Worm (Caenorhabditis elegans) whole organism, late embryonic: ENCODE measurements around the gene rib-2.

Experiments used
- C08G9.2 ChIP-seq: sonication (generic microtip); optimal IDR thresholded peaks from 2 replicates; lab custom pipeline; 2016; ENCODE audit warnings: mild to moderate bottlenecking, missing genetic modification characterization, moderate library complexity, missing compliant biosample characterization
- C38D4.7 ChIP-seq: fragments of 200-800 bp; sonication (Bioruptor generic); optimal IDR thresholded peaks from 2 replicates; lab custom pipeline; 2018; ENCODE audit warnings: mild to moderate bottlenecking, missing genetic modification characterization, moderate library complexity, missing compliant biosample characterization
- K02D7.2 ChIP-seq: sonication (generic microtip); optimal IDR thresholded peaks from 2 replicates; lab custom pipeline; 2017; ENCODE audit warnings: mild to moderate bottlenecking, missing genetic modification characterization, missing compliant biosample characterization
- K09A11.1 ChIP-seq: sonication (generic microtip); optimal IDR thresholded peaks from 2 replicates; lab custom pipeline; 2017; ENCODE audit warnings: antibody characterized with exemption, mild to moderate bottlenecking, missing genetic modification characterization, missing compliant biosample characterization; ENCODE audit not compliant: insufficient read depth
- T23F11.4 ChIP-seq: fragments of 200-800 bp; sonication (Bioruptor generic); optimal IDR thresholded peaks from 2 replicates; lab custom pipeline; 2018; ENCODE audit warnings: mild to moderate bottlenecking, missing genetic modification characterization, missing compliant biosample characterization
- ama-1 ChIP-seq: fragments of 150-350 bp; optimal IDR thresholded peaks from 2 replicates; lab custom pipeline; 2014
- ceh-14 ChIP-seq: sonication (generic microtip); optimal IDR thresholded peaks from 2 replicates; lab custom pipeline; 2016; ENCODE audit warnings: missing genotype, missing genetic modification characterization, missing compliant biosample characterization
- ceh-18 ChIP-seq: sonication (generic microtip); optimal IDR thresholded peaks from 2 replicates; lab custom pipeline; 2016; ENCODE audit warnings: missing genetic modification characterization, missing compliant biosample characterization
- ceh-2 ChIP-seq: sonication (generic microtip); optimal IDR thresholded peaks from 2 replicates; lab custom pipeline; 2016; ENCODE audit warnings: missing genotype, missing genetic modification characterization, missing compliant biosample characterization
- ceh-31 ChIP-seq: sonication (generic microtip); optimal IDR thresholded peaks from 2 replicates; lab custom pipeline; 2016; ENCODE audit warnings: missing genetic modification characterization, missing compliant biosample characterization
- ceh-34 ChIP-seq: sonication (generic microtip); optimal IDR thresholded peaks from 2 replicates; lab custom pipeline; 2016; ENCODE audit warnings: mild to moderate bottlenecking, missing genetic modification characterization, missing compliant biosample characterization
- ceh-45 ChIP-seq: fragments of 200-800 bp; sonication (Bioruptor generic); IDR thresholded peaks from 2 replicates; pipeline ENCODE4 v1.3.6; 2022; ENCODE audit warnings: missing genetic modification reagents, missing genetic modification characterization, missing compliant biosample characterization
- ceh-48 ChIP-seq: sonication (generic microtip); optimal IDR thresholded peaks from 2 replicates; lab custom pipeline; 2016; ENCODE audit warnings: missing genetic modification characterization, inconsistent platforms, missing compliant biosample characterization
- ceh-6 ChIP-seq: fragments of 200-800 bp; sonication (Bioruptor generic); optimal IDR thresholded peaks from 2 replicates; lab custom pipeline; 2018; ENCODE audit warnings: mild to moderate bottlenecking, missing genetic modification characterization, missing compliant biosample characterization
- ceh-9 ChIP-seq: sonication (generic microtip); optimal IDR thresholded peaks from 2 replicates; lab custom pipeline; 2016; ENCODE audit warnings: mild to moderate bottlenecking, missing genetic modification characterization, inconsistent platforms, missing compliant biosample characterization
- che-1 ChIP-seq: sonication (generic microtip); optimal IDR thresholded peaks from 2 replicates; lab custom pipeline; 2016; ENCODE audit warnings: mild to moderate bottlenecking, missing genetic modification characterization, missing compliant biosample characterization
- dve-1 ChIP-seq: sonication (generic microtip); optimal IDR thresholded peaks from 2 replicates; lab custom pipeline; 2017; ENCODE audit warnings: antibody characterized with exemption, mild to moderate bottlenecking, missing genetic modification characterization, missing compliant biosample characterization
- elt-2 ChIP-seq: sonication (generic microtip); optimal IDR thresholded peaks from 2 replicates; lab custom pipeline; 2016; ENCODE audit warnings: missing genetic modification reagents, missing genetic modification characterization, missing compliant biosample characterization
- eyg-1 ChIP-seq: sonication (generic microtip); optimal IDR thresholded peaks from 2 replicates; lab custom pipeline; 2016; ENCODE audit warnings: missing genotype, missing genetic modification characterization, missing compliant biosample characterization
- fkh-10 ChIP-seq: fragments of 150-350 bp; optimal IDR thresholded peaks from 2 replicates; lab custom pipeline; 2014; ENCODE audit warnings: missing biosample characterization, missing genetic modification reagents, missing genetic modification characterization
- fkh-6 ChIP-seq: sonication (generic microtip); optimal IDR thresholded peaks from 2 replicates; lab custom pipeline; 2016; ENCODE audit warnings: missing genetic modification characterization, missing compliant biosample characterization
- gmeb-2 ChIP-seq: sonication (generic microtip); optimal IDR thresholded peaks from 2 replicates; lab custom pipeline; 2016; ENCODE audit warnings: missing genetic modification characterization, inconsistent platforms, missing compliant biosample characterization
- hlh-13 ChIP-seq: fragments of 200-800 bp; sonication (Bioruptor generic); optimal IDR thresholded peaks from 2 replicates; lab custom pipeline; 2018; ENCODE audit warnings: mild to moderate bottlenecking, missing genetic modification characterization, missing compliant biosample characterization
- hlh-15 ChIP-seq: sonication (generic microtip); optimal IDR thresholded peaks from 2 replicates; lab custom pipeline; 2016; ENCODE audit warnings: missing genetic modification characterization, missing compliant biosample characterization
- hlh-30 ChIP-seq: sonication (generic microtip); optimal IDR thresholded peaks from 2 replicates; lab custom pipeline; 2017; ENCODE audit warnings: antibody characterized with exemption, missing genetic modification characterization, missing compliant biosample characterization; ENCODE audit not compliant: insufficient read depth
- hlh-6 ChIP-seq: sonication (generic microtip); optimal IDR thresholded peaks from 2 replicates; lab custom pipeline; 2016; ENCODE audit warnings: missing genotype, missing genetic modification characterization, missing compliant biosample characterization
- hlh-8 ChIP-seq: sonication (generic microtip); optimal IDR thresholded peaks from 2 replicates; lab custom pipeline; 2016; ENCODE audit warnings: missing genotype, missing genetic modification characterization, missing compliant biosample characterization
- lim-6 ChIP-seq: sonication (generic microtip); optimal IDR thresholded peaks from 2 replicates; lab custom pipeline; 2016; ENCODE audit warnings: missing genetic modification characterization, missing compliant biosample characterization
- madf-2 ChIP-seq: sonication (generic microtip); optimal IDR thresholded peaks from 2 replicates; lab custom pipeline; 2017; ENCODE audit warnings: missing genetic modification characterization, missing compliant biosample characterization
- nfya-1 ChIP-seq: sonication (generic microtip); optimal IDR thresholded peaks from 2 replicates; lab custom pipeline; 2017; ENCODE audit warnings: missing genetic modification characterization, mild to moderate bottlenecking, missing compliant biosample characterization, antibody characterized with exemption, moderate library complexity
- odd-2 ChIP-seq: sonication (generic microtip); optimal IDR thresholded peaks from 2 replicates; lab custom pipeline; 2017; ENCODE audit warnings: antibody characterized with exemption, mild to moderate bottlenecking, missing genetic modification characterization, missing compliant biosample characterization
- pag-3 ChIP-seq: sonication (generic microtip); optimal IDR thresholded peaks from 2 replicates; lab custom pipeline; 2016; ENCODE audit warnings: missing compliant biosample characterization, missing genetic modification characterization, borderline replicate concordance
- pat-9 ChIP-seq: fragments of 200-800 bp; sonication (Bioruptor generic); optimal IDR thresholded peaks from 2 replicates; lab custom pipeline; 2018; ENCODE audit warnings: mild to moderate bottlenecking, missing genetic modification characterization, moderate library complexity, missing compliant biosample characterization
- pax-1 ChIP-seq: fragments of 150-350 bp; optimal IDR thresholded peaks from 2 replicates; lab custom pipeline; 2014; ENCODE audit warnings: missing biosample characterization, missing genetic modification characterization
- pha-2 ChIP-seq: sonication (generic microtip); optimal IDR thresholded peaks from 2 replicates; lab custom pipeline; 2017; ENCODE audit warnings: mild to moderate bottlenecking, missing genetic modification characterization, missing compliant biosample characterization
- ref-2 ChIP-seq: sonication (generic microtip); optimal IDR thresholded peaks from 2 replicates; lab custom pipeline; 2016; ENCODE audit warnings: missing genetic modification characterization, missing compliant biosample characterization
- sox-2 ChIP-seq: fragments of 200-800 bp; sonication (Bioruptor generic); IDR thresholded peaks from 2 replicates; pipeline ENCODE4 v1.3.6; 2022; ENCODE audit warnings: missing genetic modification reagents, missing genetic modification characterization, missing compliant biosample characterization
- tbx-2 ChIP-seq: sonication (generic microtip); optimal IDR thresholded peaks from 2 replicates; lab custom pipeline; 2016; ENCODE audit warnings: missing genetic modification characterization, missing compliant biosample characterization
- ttx-3 ChIP-seq: sonication (generic microtip); optimal IDR thresholded peaks from 2 replicates; lab custom pipeline; 2016; ENCODE audit warnings: missing genetic modification reagents, missing genetic modification characterization, missing compliant biosample characterization
- unc-42 ChIP-seq: sonication (generic microtip); optimal IDR thresholded peaks from 2 replicates; lab custom pipeline; 2016; ENCODE audit warnings: missing genotype, missing genetic modification characterization, missing compliant biosample characterization
- unc-55 ChIP-seq: sonication (generic microtip); optimal IDR thresholded peaks from 2 replicates; lab custom pipeline; 2017; ENCODE audit warnings: missing biosample characterization, missing genetic modification reagents, missing genetic modification characterization
- unc-86 ChIP-seq: sonication (generic microtip); optimal IDR thresholded peaks from 2 replicates; lab custom pipeline; 2016; ENCODE audit warnings: missing genetic modification characterization, missing compliant biosample characterization
- zip-5 ChIP-seq: sonication (generic microtip); optimal IDR thresholded peaks from 2 replicates; lab custom pipeline; 2016; ENCODE audit warnings: missing genetic modification characterization, missing compliant biosample characterization
- ztf-16 ChIP-seq: sonication (generic microtip); optimal IDR thresholded peaks from 2 replicates; lab custom pipeline; 2017; ENCODE audit warnings: missing genetic modification characterization, missing compliant biosample characterization

The rib-2 gene

ce11 chrIII:10704499-10704898 lies 38.1 kb upstream of the rib-2 start:
- TF ChIP-seq unc-42 (tag; lab: Kevin White, UChicago): no peak
- no peak for TF ChIP-seq che-1
- no peak for TF ChIP-seq ceh-14 (tag; lab: Kevin White, UChicago)
- no peak for TF ChIP-seq madf-2 (tag; lab: Kevin White, UChicago)
- TF ChIP-seq hlh-8 (tag; lab: Kevin White, UChicago): no peak
- TF ChIP-seq sox-2 (GFP tag; lab: Robert Waterston, UW): no peak
- TF ChIP-seq T23F11.4: no peak
- TF ChIP-seq ceh-31 (tag; lab: Kevin White, UChicago): no peak
- TF ChIP-seq ref-2 (tag; lab: Kevin White, UChicago): no peak
- no peak for TF ChIP-seq ztf-16 (tag; lab: Kevin White, UChicago)

- TF ChIP-seq pag-3 (tag; lab: Kevin White, UChicago) (no peak), ceh-2 (no peak), odd-2 (no peak)
These were observed 36.1 kb upstream of the rib-2 start for ce11 chrIII:10706481-10706880.

ce11 chrIII:10706972-10707438 lies 35.6 kb upstream of the rib-2 start, which contains the start of the genes Y39A1A.21 and Y39A1A.22:
TSS of gene Y39A1A.21 (minus strand) at chrIII:10707022.
TSS of gene Y39A1A.22 (minus strand) at chrIII:10707028.
- TF ChIP-seq ttx-3 (tag; lab: Kevin White, UChicago): peak; percentile 5
- TF ChIP-seq pat-9 (tag; lab: Kevin White, UChicago): no peak
- peak; percentile 12 for TF ChIP-seq hlh-15 (tag; lab: Kevin White, UChicago)
- TF ChIP-seq odd-2: no peak
- TF ChIP-seq fkh-6 (tag; lab: Kevin White, UChicago): no peak
- no peak for TF ChIP-seq pax-1
- no peak for TF ChIP-seq C38D4.7 (GFP tag; lab: Kevin White, UChicago)
- TF ChIP-seq unc-42 (tag; lab: Kevin White, UChicago): peak; percentile 79
- TF ChIP-seq hlh-8 (tag; lab: Kevin White, UChicago): no peak
- peak; percentile 80 for TF ChIP-seq nfya-1 (tag; lab: Kevin White, UChicago)
- peak; percentile 32 for TF ChIP-seq unc-86 (tag; lab: Kevin White, UChicago)
- TF ChIP-seq tbx-2 (tag; lab: Kevin White, UChicago): peak; percentile 63
- TF ChIP-seq elt-2 (tag; lab: Kevin White, UChicago): peak; percentile 75
- TF ChIP-seq fkh-10 (GFP tag; lab: Kevin White, UChicago): peak; percentile 70
- peak; percentile 59 for TF ChIP-seq ceh-31 (tag; lab: Kevin White, UChicago)
- no peak for TF ChIP-seq K09A11.1 (tag; lab: Kevin White, UChicago)
- TF ChIP-seq ztf-16 (tag; lab: Kevin White, UChicago): peak; percentile 41
- TF ChIP-seq K02D7.2 (tag; lab: Kevin White, UChicago): peak; percentile 18
- no peak for TF ChIP-seq ceh-45 (GFP tag; lab: Robert Waterston, UW)
- peak; percentile 9 for TF ChIP-seq ceh-6
- peak; percentile 56 for TF ChIP-seq ceh-48 (tag; lab: Kevin White, UChicago)
- TF ChIP-seq che-1: peak; percentile 30
- TF ChIP-seq dve-1 (tag; lab: Kevin White, UChicago): peak; percentile 38
- peak; percentile 19 for TF ChIP-seq ref-2 (tag; lab: Kevin White, UChicago)
- no peak for TF ChIP-seq hlh-6
- peak; percentile 8 for TF ChIP-seq zip-5
- TF ChIP-seq hlh-30 (tag; lab: Kevin White, UChicago): peak; percentile 8
- TF ChIP-seq unc-55 (GFP tag; lab: Kevin White, UChicago): no peak
- TF ChIP-seq gmeb-2 (tag; lab: Kevin White, UChicago): peak; percentile 40
- TF ChIP-seq hlh-13 (GFP tag; lab: Kevin White, UChicago): peak; percentile 8
- TF ChIP-seq ceh-9 (tag; lab: Kevin White, UChicago): no peak
- TF ChIP-seq ceh-18 (tag; lab: Kevin White, UChicago): peak; percentile 24
- no peak for TF ChIP-seq ama-1 (lab: Kevin White, UChicago)
- TF ChIP-seq C08G9.2 (tag; lab: Kevin White, UChicago): peak; percentile 45
- TF ChIP-seq pha-2 (tag; lab: Kevin White, UChicago): no peak
- peak; percentile 48 for TF ChIP-seq ceh-34 (tag; lab: Kevin White, UChicago)
- no peak for TF ChIP-seq lim-6 (tag; lab: Kevin White, UChicago)
- TF ChIP-seq eyg-1 (tag; lab: Kevin White, UChicago): no peak
